Worm (Caenorhabditis elegans): ENCODE data around the gene ZK418.10.

- TF ChIP-seq unc-39 (tag; optimal IDR thresholded peaks at IDR 0.05): no peak
- TF ChIP-seq ama-1 (optimal IDR thresholded peaks at IDR 0.05): no peak
- TF ChIP-seq alr-1 (tag; optimal IDR thresholded peaks at IDR 0.05): no peak
- no peak for TF ChIP-seq zag-1 (tag; optimal IDR thresholded peaks at IDR 0.05)
- no peak for TF ChIP-seq nhr-10 (tag; optimal IDR thresholded peaks at IDR 0.05)
- TF ChIP-seq aly-2 (tag; optimal IDR thresholded peaks at IDR 0.05): no peak
- TF ChIP-seq lin-39 (tag; optimal IDR thresholded peaks at IDR 0.05): no peak
- no peak for TF ChIP-seq nhr-12 (tag; optimal IDR thresholded peaks at IDR 0.05)
- no peak for TF ChIP-seq unc-62 (GFP tag; optimal IDR thresholded peaks at IDR 0.05)
Observed at ce11 chrIII:7056241-7056640, 34.3 kb downstream of the ZK418.10 start, which contains the start of gene R01H2.2.

Data from whole organism, L2 larva.